Fruit fly (Drosophila melanogaster): ENCODE measurements around the gene CG33322.

Gene CG33322

DNA sequence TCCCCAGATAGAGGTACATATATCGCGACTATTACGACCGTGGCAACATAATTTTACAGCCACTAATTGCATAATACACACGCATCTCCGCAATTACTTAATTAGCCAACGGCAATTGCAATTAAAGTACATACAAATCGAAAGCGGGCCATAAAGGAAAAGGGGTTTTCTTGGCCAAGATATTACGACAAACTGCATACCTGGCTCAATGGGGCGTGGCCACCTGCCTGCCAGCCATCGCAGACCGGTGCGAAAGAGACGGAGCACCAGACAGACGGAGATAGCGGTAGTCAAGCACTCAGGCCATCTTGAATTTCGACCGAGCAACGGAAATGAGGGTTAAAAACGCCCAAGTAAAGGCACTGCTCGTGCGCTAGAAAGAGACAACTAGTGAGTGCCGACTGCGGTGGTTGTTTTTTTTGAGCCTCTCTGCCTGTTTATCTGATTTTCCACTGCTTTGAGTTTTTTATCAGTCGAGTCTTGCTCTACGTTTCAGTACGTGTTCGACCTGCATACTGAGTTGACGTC is 45.7 kb downstream of the CG33322 start, which contains the start of gene cad (continued):
- peak; percentile 0 for TF ChIP-seq unpg (GFP tag; optimal IDR thresholded peaks at IDR 0.05)
- peak; percentile 29 for TF ChIP-seq CG10979 (tag; optimal IDR thresholded peaks at IDR 0.05)
- peak; percentile 35 for TF ChIP-seq CG5180 (GFP tag; optimal IDR thresholded peaks at IDR 0.05)
- TF ChIP-seq bcd (GFP tag; optimal IDR thresholded peaks at IDR 0.05), result peak; percentile 27
- TF ChIP-seq grau (tag; optimal IDR thresholded peaks at IDR 0.05), result peak; percentile 12
- peak; percentile 57; the same call in 1 of the 2 replicates for TF ChIP-seq sob (GFP tag; IDR thresholded peaks at IDR 0.05)
- peak; percentile 43 for TF ChIP-seq CrebB (tag; optimal IDR thresholded peaks at IDR 0.05)
- peak; percentile 7 for TF ChIP-seq CHES-1-like (GFP tag; optimal IDR thresholded peaks at IDR 0.05)
- peak; percentile 39 for TF ChIP-seq Meics (GFP tag; optimal IDR thresholded peaks at IDR 0.05)
- TF ChIP-seq CG11696 (GFP tag; IDR thresholded peaks at IDR 0.05), result peak; percentile 14; the same call in 1 of the 2 replicates
- TF ChIP-seq CG2875 (GFP tag; optimal IDR thresholded peaks at IDR 0.05), result no peak
- no peak for TF ChIP-seq MESR4 (GFP tag; optimal IDR thresholded peaks at IDR 0.05)
- TF ChIP-seq ttk (GFP tag; IDR thresholded peaks at IDR 0.05), result peak; percentile 51
- TF ChIP-seq ci (GFP tag; IDR thresholded peaks at IDR 0.05), result peak; percentile 89
- TF ChIP-seq CG16779 (GFP tag; IDR thresholded peaks at IDR 0.05), result no peak
- TF ChIP-seq schlank (tag; optimal IDR thresholded peaks at IDR 0.05), result no peak
- peak; percentile 15 for TF ChIP-seq cg (GFP tag; optimal IDR thresholded peaks at IDR 0.05)
- peak; percentile 48 for TF ChIP-seq Hmr (GFP tag; optimal IDR thresholded peaks at IDR 0.05)
- peak; percentile 15 for TF ChIP-seq HHEX (GFP tag; optimal IDR thresholded peaks at IDR 0.05)
- TF ChIP-seq CG10267 (tag; optimal IDR thresholded peaks at IDR 0.05), result peak; percentile 6
- peak; percentile 89 for TF ChIP-seq gcm (GFP tag; optimal IDR thresholded peaks at IDR 0.05)
- TF ChIP-seq chm (GFP tag; IDR thresholded peaks at IDR 0.05), result peak; percentile 59
- peak; percentile 62; the same call in 1 of the 2 replicates for TF ChIP-seq aop (GFP tag; IDR thresholded peaks at IDR 0.05)
- TF ChIP-seq CG3847 (GFP tag; IDR thresholded peaks at IDR 0.05), result peak; percentile 41; the same call in 1 of the 2 replicates
- TF ChIP-seq Bgb (GFP tag; IDR thresholded peaks at IDR 0.05; ENCODE audit: partially characterized antibody), result peak; percentile 59; the same call in 1 of the 2 replicates
- no peak for TF ChIP-seq CG7357 (GFP tag; IDR thresholded peaks at IDR 0.05)
- peak; percentile 64 for TF ChIP-seq CG12071 (GFP tag; optimal IDR thresholded peaks at IDR 0.05)
- TF ChIP-seq CG5245 (GFP tag; optimal IDR thresholded peaks at IDR 0.05), result no peak
- peak; percentile 94 for TF ChIP-seq z (GFP tag; IDR thresholded peaks at IDR 0.05)
- TF ChIP-seq GATAe (GFP tag; conservative IDR thresholded peaks at IDR 0.05), result peak; percentile 80
- TF ChIP-seq trh (GFP tag; optimal IDR thresholded peaks at IDR 0.05), result no peak
- TF ChIP-seq rib (GFP tag; IDR thresholded peaks at IDR 0.05), result no peak
- TF ChIP-seq CG42726 (GFP tag; IDR thresholded peaks at IDR 0.05; ENCODE audit: partially characterized antibody), result peak; percentile 68
- peak; percentile 2 for TF ChIP-seq CG8388 (GFP tag; optimal IDR thresholded peaks at IDR 0.05)
- peak; percentile 11 for TF ChIP-seq CG13424 (tag; optimal IDR thresholded peaks at IDR 0.05)
- no peak for TF ChIP-seq CG1647 (GFP tag; optimal IDR thresholded peaks at IDR 0.05)
- no peak for TF ChIP-seq hth (optimal IDR thresholded peaks at IDR 0.05)
- TF ChIP-seq pros (GFP tag; optimal IDR thresholded peaks at IDR 0.05), result peak; percentile 25
- TF ChIP-seq Ets65A (GFP tag), result no peak
- peak; percentile 44 for TF ChIP-seq CG31365 (tag; optimal IDR thresholded peaks at IDR 0.05)
- TF ChIP-seq her (GFP tag; optimal IDR thresholded peaks at IDR 0.05), result peak; percentile 43
- TF ChIP-seq D19A (tag; optimal IDR thresholded peaks at IDR 0.05), result no peak
- peak; percentile 17 for TF ChIP-seq nerfin-1 (tag; optimal IDR thresholded peaks at IDR 0.05)
- TF ChIP-seq seq (GFP tag; IDR thresholded peaks at IDR 0.05), result peak; percentile 99
- TF ChIP-seq tll (GFP tag; optimal IDR thresholded peaks at IDR 0.05), result peak; percentile 42 to 80
- peak; percentile 35 for TF ChIP-seq HmgD (GFP tag; optimal IDR thresholded peaks at IDR 0.05)
- TF ChIP-seq CG10366 (GFP tag; IDR thresholded peaks at IDR 0.05), result peak; percentile 36; the same call in 1 of the 2 replicates
- TF ChIP-seq Trl (optimal IDR thresholded peaks at IDR 0.05), result no peak
- TF ChIP-seq Trl (GFP tag; optimal IDR thresholded peaks at IDR 0.05), result no peak
- peak; percentile 51; the same call in 2 of the 3 replicates for TF ChIP-seq CG14050 (GFP tag; IDR thresholded peaks at IDR 0.05)

Measured in whole organism, embryonic.